Worm (Caenorhabditis elegans) whole organism, mixed stage, embryonic: ENCODE measurements around the gene emb-8.
A peak's percentile ranks its signal among the peaks of the same experiment; 100 is the strongest.

Source experiments
- M03D4.4 ChIP-seq: sonication (generic microtip); optimal IDR thresholded peaks from 2 replicates; lab custom pipeline; 2017; ENCODE audit warnings: mild to moderate bottlenecking, missing genetic modification characterization, missing compliant biosample characterization
- bed-3 ChIP-seq: fragments of 200-800 bp; sonication (Bioruptor generic); optimal IDR thresholded peaks from 3 replicates; lab custom pipeline; 2018; ENCODE audit warnings: mild to moderate bottlenecking, missing genetic modification characterization, moderate library complexity, missing compliant biosample characterization
- blmp-1 ChIP-seq: fragments of 150-350 bp; optimal IDR thresholded peaks from 2 replicates; lab custom pipeline; 2014; ENCODE audit warnings: missing biosample characterization, missing genetic modification characterization
- ceh-39 ChIP-seq: fragments of 150-350 bp; optimal IDR thresholded peaks from 2 replicates; lab custom pipeline; 2014; ENCODE audit warnings: missing biosample characterization, missing genetic modification characterization
- ceh-43 ChIP-seq: fragments of 200-800 bp; sonication (Bioruptor generic); optimal IDR thresholded peaks from 2 replicates; lab custom pipeline; 2018; ENCODE audit warnings: mild to moderate bottlenecking, missing genetic modification characterization, moderate library complexity, missing compliant biosample characterization
- ceh-83 ChIP-seq: fragments of 200-800 bp; sonication (Bioruptor generic); optimal IDR thresholded peaks from 2 replicates; lab custom pipeline; 2018; ENCODE audit warnings: mild to moderate bottlenecking, missing genetic modification characterization, missing compliant biosample characterization
- ces-1 ChIP-seq: fragments of 150-350 bp; optimal IDR thresholded peaks from 2 replicates; lab custom pipeline; 2014; ENCODE audit warnings: missing biosample characterization, missing genetic modification reagents, missing genetic modification characterization
- cnd-1 ChIP-seq: fragments of 200-800 bp; sonication (Bioruptor generic); optimal IDR thresholded peaks from 2 replicates; lab custom pipeline; 2018; ENCODE audit warnings: mild to moderate bottlenecking, missing genetic modification characterization, missing compliant biosample characterization
- drap-1 ChIP-seq: fragments of 200-800 bp; sonication (Bioruptor generic); optimal IDR thresholded peaks from 3 replicates; lab custom pipeline; 2018; ENCODE audit warnings: mild to moderate bottlenecking, missing genetic modification characterization, missing compliant biosample characterization
- ham-2 ChIP-seq: fragments of 200-800 bp; sonication (Bioruptor generic); optimal IDR thresholded peaks from 2 replicates; lab custom pipeline; 2018; ENCODE audit warnings: mild to moderate bottlenecking, missing genetic modification characterization, missing compliant biosample characterization
- hlh-1 ChIP-seq: fragments of 150-350 bp; optimal IDR thresholded peaks from 2 replicates; lab custom pipeline; 2014; ENCODE audit warnings: missing biosample characterization, missing genetic modification reagents, missing genetic modification characterization
- lin-32 ChIP-seq: fragments of 200-800 bp; sonication (Bioruptor generic); optimal IDR thresholded peaks from 2 replicates; lab custom pipeline; 2018; ENCODE audit warnings: mild to moderate bottlenecking, missing genetic modification characterization, missing compliant biosample characterization
- lsy-2 ChIP-seq: fragments of 150-350 bp; optimal IDR thresholded peaks from 2 replicates; lab custom pipeline; 2014; ENCODE audit warnings: missing biosample characterization, missing genetic modification characterization
- mab-5 ChIP-seq: fragments of 150-350 bp; optimal IDR thresholded peaks from 2 replicates; lab custom pipeline; 2014; ENCODE audit warnings: missing biosample characterization, missing genetic modification characterization
- mep-1 ChIP-seq: fragments of 150-350 bp; optimal IDR thresholded peaks from 2 replicates; lab custom pipeline; 2017; ENCODE audit warnings: missing biosample characterization, missing genetic modification reagents, missing genetic modification characterization, inconsistent platforms
- mls-2 ChIP-seq: sonication (generic microtip); optimal IDR thresholded peaks from 2 replicates; lab custom pipeline; 2016; ENCODE audit warnings: mild to moderate bottlenecking, missing genetic modification characterization, moderate library complexity, missing compliant biosample characterization
- nhr-12 ChIP-seq: fragments of 150-350 bp; optimal IDR thresholded peaks from 2 replicates; lab custom pipeline; 2014; ENCODE audit warnings: missing biosample characterization, missing genetic modification characterization
- nhr-2 ChIP-seq: fragments of 150-350 bp; optimal IDR thresholded peaks from 2 replicates; lab custom pipeline; 2014; ENCODE audit warnings: missing biosample characterization, missing genetic modification characterization
- nhr-237 ChIP-seq: fragments of 150-350 bp; optimal IDR thresholded peaks from 2 replicates; lab custom pipeline; 2014; ENCODE audit warnings: missing biosample characterization, missing genetic modification characterization
- nhr-28 ChIP-seq: fragments of 150-350 bp; optimal IDR thresholded peaks from 2 replicates; lab custom pipeline; 2014; ENCODE audit warnings: missing biosample characterization, missing genetic modification characterization
- nhr-76 ChIP-seq: sonication (generic microtip); optimal IDR thresholded peaks from 2 replicates; lab custom pipeline; 2017; ENCODE audit warnings: missing biosample characterization, missing genetic modification characterization
- pha-4 ChIP-seq: fragments of 150-350 bp; optimal IDR thresholded peaks from 2 replicates; lab custom pipeline; 2018; ENCODE audit warnings: missing biosample characterization, missing genetic modification reagents, missing genetic modification characterization
- sem-2 ChIP-seq: fragments of 200-800 bp; sonication (Bioruptor generic); optimal IDR thresholded peaks from 2 replicates; lab custom pipeline; 2018; ENCODE audit warnings: mild to moderate bottlenecking, missing genetic modification characterization, missing compliant biosample characterization
- snpc-4 ChIP-seq: fragments of 150-350 bp; optimal IDR thresholded peaks from 2 replicates; lab custom pipeline; 2014; ENCODE audit warnings: missing biosample characterization, missing genetic modification characterization
- tbx-8 ChIP-seq: fragments of 200-800 bp; sonication (Bioruptor generic); optimal IDR thresholded peaks from 2 replicates; lab custom pipeline; 2018; ENCODE audit warnings: mild to moderate bottlenecking, missing genetic modification characterization, moderate library complexity, missing compliant biosample characterization
- unc-120 ChIP-seq: sonication (generic microtip); optimal IDR thresholded peaks from 2 replicates; lab custom pipeline; 2017; ENCODE audit warnings: missing genetic modification characterization, missing compliant biosample characterization; ENCODE audit not compliant: poor library complexity, severe bottlenecking
- unc-39 ChIP-seq: fragments of 150-350 bp; optimal IDR thresholded peaks from 2 replicates; lab custom pipeline; 2014; ENCODE audit warnings: missing biosample characterization, missing genetic modification characterization
- unc-62 ChIP-seq: fragments of 150-350 bp; optimal IDR thresholded peaks from 2 replicates; lab custom pipeline; 2014; ENCODE audit warnings: missing biosample characterization, missing genetic modification reagents, missing genetic modification characterization
- zip-8 ChIP-seq: fragments of 150-350 bp; optimal IDR thresholded peaks from 2 replicates; lab custom pipeline; 2014; ENCODE audit warnings: missing biosample characterization, missing genetic modification characterization
- ztf-11 ChIP-seq: fragments of 150-350 bp; optimal IDR thresholded peaks from 2 replicates; lab custom pipeline; 2014; ENCODE audit warnings: missing biosample characterization, missing genetic modification characterization

Gene emb-8

DNA sequence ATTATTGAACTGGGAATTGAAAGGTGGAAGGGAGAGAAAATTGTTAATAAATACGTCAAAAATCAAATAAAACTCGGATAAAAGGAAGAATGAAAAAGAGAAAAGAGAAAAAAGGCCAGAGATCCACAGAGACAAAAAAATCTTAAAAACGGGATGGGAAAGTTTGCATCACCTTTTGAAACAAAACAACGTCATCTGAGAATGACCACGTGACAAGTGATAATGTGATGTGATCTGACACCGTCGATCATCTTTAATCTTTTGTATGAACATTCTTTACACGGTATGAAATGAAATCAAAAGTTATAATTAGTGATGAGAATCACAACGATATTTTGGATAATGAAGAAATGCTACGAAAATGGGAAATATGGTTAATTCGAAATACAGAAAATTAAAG lies 33.7 kb downstream of the emb-8 start:
- no peak for TF ChIP-seq ceh-83 (GFP tag; lab: Kevin White, UChicago)

DNA sequence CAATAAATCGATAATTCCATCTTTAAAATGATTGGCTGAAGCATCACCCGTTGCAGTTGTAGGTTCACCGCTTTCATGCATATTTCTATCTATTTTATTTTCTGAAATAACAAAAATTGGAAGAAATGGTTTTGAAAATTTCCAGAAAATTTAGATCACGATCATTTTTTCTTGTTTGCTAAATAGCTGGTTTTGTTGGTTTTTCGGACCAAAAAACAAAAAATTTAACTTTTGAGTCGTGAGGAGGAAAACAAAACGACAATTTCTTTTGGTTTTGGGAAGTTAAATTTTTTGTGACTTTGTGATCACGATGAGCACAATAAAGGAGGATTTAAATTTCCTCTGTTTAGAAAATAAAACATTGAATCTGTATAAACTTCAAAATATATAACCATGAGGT lies 34.3 kb downstream of the emb-8 start, which contains the start of gene T10F2.2:
Gene T10F2.2 (minus strand): TSS at position 101 of the 400 bp plus-strand sequence.
- TF ChIP-seq snpc-4 (no peak), lsy-2 (tag; lab: Kevin White, UChicago) (no peak), tbx-8 (GFP tag; lab: Kevin White, UChicago) (no peak), unc-62 (GFP tag; lab: Kevin White, UChicago) (no peak), unc-120 (no peak), nhr-2 (tag; lab: Kevin White, UChicago) (no peak), mls-2 (tag; lab: Kevin White, UChicago) (no peak), M03D4.4 (tag; lab: Kevin White, UChicago) (no peak), unc-39 (tag; lab: Kevin White, UChicago) (no peak), hlh-1 (tag; lab: Kevin White, UChicago) (no peak), ceh-39 (tag; lab: Kevin White, UChicago) (no peak), sem-2 (GFP tag; lab: Kevin White, UChicago) (no peak), ceh-43 (GFP tag; lab: Kevin White, UChicago) (no peak), ceh-83 (GFP tag; lab: Kevin White, UChicago) (no peak), ham-2 (GFP tag; lab: Kevin White, UChicago) (no peak), nhr-237 (tag; lab: Kevin White, UChicago) (no peak), ces-1 (GFP tag; lab: Kevin White, UChicago) (no peak), nhr-28 (tag; lab: Kevin White, UChicago) (no peak), nhr-12 (tag; lab: Kevin White, UChicago) (no peak), cnd-1 (tag; lab: Kevin White, UChicago) (no peak)

DNA sequence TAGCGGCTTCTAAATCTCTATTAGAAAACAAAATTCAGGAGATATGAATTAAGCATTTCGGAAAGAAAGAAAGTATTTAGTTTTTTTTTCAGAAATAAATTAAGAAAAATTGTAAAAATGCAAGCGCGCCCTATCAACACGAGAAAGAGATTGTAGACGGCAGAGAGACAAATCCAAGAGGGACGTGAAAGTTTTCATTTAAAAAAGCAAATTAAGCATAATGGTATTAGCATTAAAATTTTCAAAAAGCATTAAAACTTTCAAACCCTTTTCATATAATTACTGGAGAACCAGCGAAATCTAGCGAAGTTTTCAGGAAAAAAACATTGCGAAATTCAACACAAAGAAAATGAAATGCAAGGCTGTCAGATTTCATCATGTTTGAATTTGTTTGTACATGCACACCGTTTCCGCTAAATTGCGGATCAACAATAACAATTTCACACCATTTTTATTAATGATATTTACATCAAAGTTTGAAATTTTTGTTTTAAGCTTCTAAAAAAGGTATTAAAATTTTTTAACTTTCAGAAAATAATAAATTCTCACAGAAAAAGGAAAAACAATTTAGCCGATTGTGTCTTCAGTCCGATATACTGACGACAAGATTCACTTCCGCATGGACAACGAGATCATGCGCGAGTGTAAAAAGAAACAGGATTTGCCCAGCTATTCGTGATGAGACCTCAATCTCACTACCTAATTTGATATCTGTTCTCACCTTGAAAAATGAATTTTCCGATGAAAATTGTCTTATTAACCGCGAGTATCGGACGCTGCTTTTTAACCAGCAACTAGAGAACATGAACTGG lies 36.5 kb downstream of the emb-8 start, which contains the start of gene gars-1:
Gene gars-1 (minus strand): TSS at position 808 of the 812 bp plus-strand sequence.
- TF ChIP-seq M03D4.4 (tag; lab: Kevin White, UChicago) (no peak), ces-1 (GFP tag; lab: Kevin White, UChicago) (peak; percentile 73), mep-1 (tag; lab: Kevin White, UChicago) (peak; percentile 30), unc-62 (GFP tag; lab: Kevin White, UChicago) (no peak)

DNA sequence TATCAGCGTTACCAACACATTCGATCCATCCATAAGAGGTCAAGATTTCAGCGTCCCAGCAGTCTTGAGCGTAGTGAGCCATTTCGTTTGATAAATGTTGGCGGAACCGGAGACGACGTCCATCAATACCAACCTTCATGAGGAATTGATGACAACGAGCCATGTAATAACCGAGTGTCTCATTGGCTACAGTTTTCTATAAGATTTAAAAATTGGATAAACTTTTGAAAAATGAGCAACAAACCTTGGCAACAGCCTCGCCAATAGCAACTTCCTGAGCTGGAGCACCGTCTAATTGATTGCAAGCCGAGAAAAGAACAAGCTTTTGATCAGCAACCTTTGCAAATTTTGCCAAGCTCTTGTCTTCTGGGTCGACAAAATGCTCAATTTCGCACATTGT lies 38.7 kb downstream of the emb-8 start:
- TF ChIP-seq bed-3 (GFP tag; lab: Kevin White, UChicago), result no peak
- no peak for TF ChIP-seq sem-2 (GFP tag; lab: Kevin White, UChicago)
- TF ChIP-seq ceh-43 (GFP tag; lab: Kevin White, UChicago), result no peak
- no peak for TF ChIP-seq snpc-4
- TF ChIP-seq blmp-1 (tag; lab: Kevin White, UChicago), result no peak
- no peak for TF ChIP-seq unc-62 (GFP tag; lab: Kevin White, UChicago)
- TF ChIP-seq lin-32, result no peak
- TF ChIP-seq mab-5 (tag; lab: Kevin White, UChicago), result no peak

DNA sequence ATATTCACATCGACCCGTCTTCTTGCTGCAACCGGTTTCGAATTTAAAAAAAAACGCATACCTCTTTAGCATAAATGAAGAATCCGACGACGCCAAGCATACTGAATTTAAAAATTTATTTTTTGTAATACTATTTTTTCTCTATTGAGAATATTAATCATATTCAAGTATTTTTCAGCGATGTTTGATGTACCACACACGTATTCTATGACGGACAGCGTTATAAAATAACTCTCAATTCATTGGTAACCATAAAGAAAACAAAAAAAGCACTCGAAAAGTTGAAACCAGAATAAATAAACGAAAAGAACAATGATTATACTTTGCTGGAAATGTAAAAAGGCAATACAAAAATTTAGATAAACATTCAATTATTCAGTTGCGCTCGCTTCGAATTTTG lies 40.0 kb downstream of the emb-8 start, which contains the start of gene T10F2.5:
Gene T10F2.5 (minus strand): TSS at position 101 of the 400 bp plus-strand sequence.
- TF ChIP-seq pha-4 (no peak), ces-1 (GFP tag; lab: Kevin White, UChicago) (no peak), drap-1 (GFP tag; lab: Kevin White, UChicago) (no peak), lin-32 (no peak), nhr-76 (no peak), ham-2 (GFP tag; lab: Kevin White, UChicago) (no peak), nhr-12 (tag; lab: Kevin White, UChicago) (no peak)

DNA sequence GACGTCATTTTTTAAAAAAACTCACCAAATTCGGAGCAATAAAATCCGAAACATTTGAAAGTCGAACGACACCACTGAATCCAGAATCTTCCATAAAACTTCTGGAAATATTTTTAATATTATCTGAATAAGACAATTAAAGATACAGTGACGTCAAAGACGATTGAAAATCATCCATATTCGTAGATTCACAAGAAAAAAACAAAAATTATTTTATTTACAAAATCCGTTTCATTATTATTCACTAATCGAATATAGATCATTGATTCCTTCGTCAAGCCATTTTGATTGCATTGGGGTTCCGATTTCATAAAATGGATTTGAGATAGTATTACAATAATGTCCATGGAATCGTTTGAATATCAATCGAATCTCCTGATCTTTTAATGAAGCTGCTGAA lies 40.8 kb downstream of the emb-8 start, which contains the start of gene oxy-4:
Gene oxy-4 (minus strand): TSS at position 101 of the 400 bp plus-strand sequence.
- TF ChIP-seq snpc-4 (no peak), ztf-11 (tag; lab: Kevin White, UChicago) (no peak), unc-39 (tag; lab: Kevin White, UChicago) (no peak), cnd-1 (tag; lab: Kevin White, UChicago) (no peak), zip-8 (no peak), ham-2 (GFP tag; lab: Kevin White, UChicago) (no peak), pha-4 (no peak), mep-1 (tag; lab: Kevin White, UChicago) (no peak), nhr-237 (tag; lab: Kevin White, UChicago) (no peak), ceh-39 (tag; lab: Kevin White, UChicago) (no peak), blmp-1 (tag; lab: Kevin White, UChicago) (no peak), bed-3 (GFP tag; lab: Kevin White, UChicago) (no peak), ceh-83 (GFP tag; lab: Kevin White, UChicago) (no peak)
